Worm (Caenorhabditis elegans): ENCODE data around the gene Y39B6A.43.

Gene Y39B6A.43

DNA sequence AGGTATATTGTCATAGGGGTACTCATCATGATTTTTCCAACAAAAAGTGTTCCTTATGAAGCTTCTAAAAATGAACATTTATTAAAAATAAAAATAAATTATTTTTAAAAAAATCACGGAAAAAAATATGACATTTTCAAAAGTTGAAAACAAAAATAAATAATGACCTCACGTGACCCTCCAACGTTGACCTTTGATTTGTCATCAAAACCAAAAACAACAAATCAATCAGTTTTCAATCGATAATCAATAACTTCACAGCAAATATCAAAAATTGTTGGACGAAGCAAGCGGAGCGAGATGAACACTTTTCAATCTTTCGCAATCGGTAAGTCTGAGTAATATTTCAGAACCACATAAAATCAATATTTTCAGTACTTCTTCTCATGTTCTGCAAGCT is 27.3 kb downstream of the Y39B6A.43 start, which contains the start of gene Y80D3A.8:
Gene Y80D3A.8, plus strand, starts transcription at position 301 of the 400 bp plus-strand sequence.
- TF ChIP-seq T23F11.4 (GFP tag; optimal IDR thresholded peaks at IDR 0.05): no peak
- TF ChIP-seq C38D4.7 (GFP tag; optimal IDR thresholded peaks at IDR 0.05): no peak
- TF ChIP-seq fax-1 (tag; optimal IDR thresholded peaks at IDR 0.05): no peak
- TF ChIP-seq npax-4 (tag; optimal IDR thresholded peaks at IDR 0.05): no peak
- no peak for TF ChIP-seq unc-42 (tag; optimal IDR thresholded peaks at IDR 0.05)

DNA sequence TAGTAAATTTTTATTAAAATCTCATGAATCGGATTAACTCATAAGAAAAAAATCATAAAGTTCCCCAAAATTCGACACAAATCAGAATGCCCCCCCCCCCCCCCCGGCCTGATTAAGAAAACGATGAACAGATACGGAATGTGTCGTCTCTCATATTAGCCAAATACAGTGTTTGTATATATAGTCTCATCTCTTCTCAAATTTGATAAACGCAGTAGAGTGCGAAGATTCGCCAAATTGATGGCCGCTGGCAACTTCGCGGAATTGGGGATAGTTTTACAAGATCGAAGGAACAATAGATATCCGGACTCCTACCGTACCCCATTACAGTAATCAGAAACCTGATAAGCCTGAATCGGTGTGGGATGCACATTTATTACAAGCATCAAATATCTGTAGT is 30.1 kb downstream of the Y39B6A.43 start:
- no peak for TF ChIP-seq ets-4 (tag; optimal IDR thresholded peaks at IDR 0.05)
- TF ChIP-seq madf-2 (tag; optimal IDR thresholded peaks at IDR 0.05): no peak
- TF ChIP-seq fkh-6 (tag; optimal IDR thresholded peaks at IDR 0.05): no peak
- no peak for TF ChIP-seq pag-3 (tag; optimal IDR thresholded peaks at IDR 0.05; ENCODE audit: borderline replicate concordance)
- no peak for TF ChIP-seq C38D4.7 (GFP tag; optimal IDR thresholded peaks at IDR 0.05)
- no peak for TF ChIP-seq odd-2 (tag; optimal IDR thresholded peaks at IDR 0.05)
- TF ChIP-seq ceh-6 (GFP tag; optimal IDR thresholded peaks at IDR 0.05): no peak

DNA sequence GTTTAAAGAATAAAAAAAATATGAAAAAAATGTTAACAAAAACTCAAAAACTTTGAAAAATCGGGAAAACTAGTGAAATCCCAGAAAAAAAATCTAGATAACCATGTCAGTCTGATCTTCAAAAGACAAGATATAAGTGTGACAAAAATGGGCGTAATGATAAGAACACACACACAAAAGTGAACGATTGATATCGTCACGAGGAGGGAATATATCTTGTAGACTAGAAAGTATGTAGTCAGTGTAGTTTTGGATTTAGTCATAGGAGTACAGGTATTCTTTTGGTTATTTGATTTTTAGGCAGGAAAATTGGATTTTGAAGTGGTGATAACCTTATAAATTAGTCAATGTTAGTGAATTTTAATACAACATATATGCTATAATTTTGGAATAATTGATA is 33.1 kb downstream of the Y39B6A.43 start:
- TF ChIP-seq nhr-11 (tag; optimal IDR thresholded peaks at IDR 0.05): peak; percentile 6
- TF ChIP-seq hlh-8 (tag; optimal IDR thresholded peaks at IDR 0.05): no peak

DNA sequence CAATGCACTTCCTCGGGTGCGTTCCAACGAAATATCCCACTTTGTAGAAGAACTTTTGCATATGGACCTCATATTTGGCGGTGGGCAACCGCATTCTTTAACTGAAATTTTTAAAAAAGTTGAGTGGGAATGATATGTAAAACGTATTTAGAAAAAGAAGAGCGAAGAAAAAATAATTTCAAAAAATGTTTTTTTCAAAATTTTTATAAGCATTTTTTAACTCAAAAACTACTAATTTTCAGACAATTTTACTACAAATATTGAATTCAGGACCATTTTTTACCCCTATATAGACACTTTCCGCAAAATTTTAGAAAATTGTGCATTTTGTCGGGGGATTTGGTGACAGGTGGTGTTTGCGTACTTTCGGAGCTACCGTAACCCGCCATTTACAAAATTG is 36.4 kb downstream of the Y39B6A.43 start, which contains the start of gene ptr-22:
Gene ptr-22, minus strand, starts transcription at position 101 of the 400 bp plus-strand sequence.
- TF ChIP-seq F13H6.1 (tag; optimal IDR thresholded peaks at IDR 0.05) (no peak), madf-2 (tag; optimal IDR thresholded peaks at IDR 0.05) (no peak), fkh-6 (tag; optimal IDR thresholded peaks at IDR 0.05) (no peak), gmeb-2 (tag; optimal IDR thresholded peaks at IDR 0.05) (no peak), unc-55 (GFP tag; optimal IDR thresholded peaks at IDR 0.05) (no peak), K02D7.2 (tag; optimal IDR thresholded peaks at IDR 0.05) (no peak), unc-86 (tag; optimal IDR thresholded peaks at IDR 0.05) (no peak), ceh-31 (tag; optimal IDR thresholded peaks at IDR 0.05) (no peak), ztf-16 (tag; optimal IDR thresholded peaks at IDR 0.05) (no peak), odd-2 (tag; optimal IDR thresholded peaks at IDR 0.05) (no peak), ahr-1 (tag; optimal IDR thresholded peaks at IDR 0.05) (no peak), elt-2 (tag; optimal IDR thresholded peaks at IDR 0.05) (no peak), tbx-7 (tag; optimal IDR thresholded peaks at IDR 0.05) (no peak), ceh-48 (tag; optimal IDR thresholded peaks at IDR 0.05) (no peak), hlh-15 (tag; optimal IDR thresholded peaks at IDR 0.05) (no peak)

DNA sequence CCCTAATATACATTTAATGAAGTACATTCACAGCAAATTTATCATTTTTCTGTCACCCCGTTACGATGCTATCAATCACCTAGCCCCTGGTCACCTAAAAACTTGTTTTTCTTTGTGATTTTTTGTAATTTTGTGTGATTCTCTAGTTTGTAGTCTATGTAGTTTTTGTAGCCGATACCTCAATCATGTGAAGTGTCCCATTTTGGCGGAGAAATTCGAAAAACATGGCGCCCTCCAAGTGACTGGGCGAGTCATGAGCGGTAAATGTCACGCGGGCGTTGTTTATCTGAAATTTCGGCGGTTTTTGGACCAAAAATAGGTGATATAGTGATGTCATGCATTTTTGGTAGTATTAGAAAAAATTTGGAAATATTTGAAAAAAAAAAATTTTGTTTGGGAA is 36.9 kb downstream of the Y39B6A.43 start:
- no peak for TF ChIP-seq nfya-1 (tag; optimal IDR thresholded peaks at IDR 0.05)
- no peak for TF ChIP-seq npax-4 (tag; optimal IDR thresholded peaks at IDR 0.05)
- TF ChIP-seq pag-3 (tag; optimal IDR thresholded peaks at IDR 0.05; ENCODE audit: borderline replicate concordance): no peak
- no peak for TF ChIP-seq odd-2 (tag; optimal IDR thresholded peaks at IDR 0.05)
- TF ChIP-seq hlh-8 (tag; optimal IDR thresholded peaks at IDR 0.05): no peak
- TF ChIP-seq ceh-6 (GFP tag; optimal IDR thresholded peaks at IDR 0.05): no peak
- no peak for TF ChIP-seq tbx-2 (tag; optimal IDR thresholded peaks at IDR 0.05)
- no peak for TF ChIP-seq fkh-6 (tag; optimal IDR thresholded peaks at IDR 0.05)
- no peak for TF ChIP-seq ceh-19 (GFP tag; optimal IDR thresholded peaks at IDR 0.05)
- no peak for TF ChIP-seq T23F11.4 (GFP tag; optimal IDR thresholded peaks at IDR 0.05)
- no peak for TF ChIP-seq madf-2 (tag; optimal IDR thresholded peaks at IDR 0.05)
- no peak for TF ChIP-seq F13H6.1 (tag; optimal IDR thresholded peaks at IDR 0.05)
- TF ChIP-seq pat-9 (tag; optimal IDR thresholded peaks at IDR 0.05): no peak
- TF ChIP-seq pax-1 (tag; optimal IDR thresholded peaks at IDR 0.05): no peak
- TF ChIP-seq elt-2 (tag; optimal IDR thresholded peaks at IDR 0.05): no peak
- no peak for TF ChIP-seq pha-4 (tag; optimal IDR thresholded peaks at IDR 0.05)
- no peak for TF ChIP-seq lin-11 (tag; optimal IDR thresholded peaks at IDR 0.05)
- TF ChIP-seq ceh-48 (tag; optimal IDR thresholded peaks at IDR 0.05): no peak
- TF ChIP-seq sox-2 (GFP tag; IDR thresholded peaks at IDR 0.05): no peak
- no peak for TF ChIP-seq C08G9.2 (tag; optimal IDR thresholded peaks at IDR 0.05)

Measured in whole organism, late embryonic.